Fruit fly (Drosophila melanogaster): ENCODE measurements around the gene CG11911.

The CG11911 gene

DNA sequence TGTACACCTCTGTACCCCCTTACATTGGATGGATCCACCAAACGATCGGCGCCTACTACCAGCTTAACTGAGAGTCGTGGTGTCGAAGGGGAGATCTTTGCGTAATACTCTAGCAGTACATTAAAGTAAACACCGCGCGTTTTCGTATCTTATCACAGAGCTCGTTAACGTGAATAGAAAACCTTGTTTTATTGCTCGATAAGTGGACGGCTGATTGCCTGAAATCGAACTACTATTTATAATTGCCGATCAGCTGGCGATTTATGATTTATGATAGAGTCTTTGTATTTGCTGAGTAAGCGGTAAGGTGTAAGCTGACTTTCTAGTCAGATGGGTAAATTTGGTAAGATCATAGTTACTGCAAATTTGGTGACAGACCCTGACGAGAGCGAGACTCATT is 1.9 kb upstream of the CG11911 start (continued):
- no peak for TF ChIP-seq Stat92E (GFP tag; optimal IDR thresholded peaks at IDR 0.05)
- TF ChIP-seq D (optimal IDR thresholded peaks at IDR 0.05): no peak
- TF ChIP-seq D (GFP tag; optimal IDR thresholded peaks at IDR 0.05): no peak
- peak; percentile 23 for TF ChIP-seq HmgZ (tag; optimal IDR thresholded peaks at IDR 0.05)
- TF ChIP-seq CG13296 (GFP tag; optimal IDR thresholded peaks at IDR 0.05): peak; percentile 24
- TF ChIP-seq caup (GFP tag; optimal IDR thresholded peaks at IDR 0.05; ENCODE audit: severe bottlenecking): peak; percentile 4
- TF ChIP-seq Mes4 (GFP tag; optimal IDR thresholded peaks at IDR 0.05): no peak
- TF ChIP-seq CG1602 (GFP tag; optimal IDR thresholded peaks at IDR 0.05): no peak
- TF ChIP-seq prd (optimal IDR thresholded peaks at IDR 0.05): no peak
- no peak for TF ChIP-seq prd (GFP tag; IDR thresholded peaks at IDR 0.05)
- TF ChIP-seq zen2 (GFP tag; IDR thresholded peaks at IDR 0.05; ENCODE audit: partially characterized antibody): no peak
- no peak for TF ChIP-seq Dbx (GFP tag; IDR thresholded peaks at IDR 0.05)
- TF ChIP-seq shn (GFP tag; optimal IDR thresholded peaks at IDR 0.05): no peak
- TF ChIP-seq Sry-β (GFP tag; optimal IDR thresholded peaks at IDR 0.05): no peak
- no peak for TF ChIP-seq NC2β (GFP tag; optimal IDR thresholded peaks at IDR 0.05)
- TF ChIP-seq Atf6 (GFP tag; IDR thresholded peaks at IDR 0.05): no peak
- TF ChIP-seq grn (GFP tag; optimal IDR thresholded peaks at IDR 0.05): peak; percentile 87
- peak; percentile 14 for TF ChIP-seq CG5180 (GFP tag; optimal IDR thresholded peaks at IDR 0.05)
- no peak for TF ChIP-seq schlank (tag; optimal IDR thresholded peaks at IDR 0.05)
- TF ChIP-seq lab (GFP tag; optimal IDR thresholded peaks at IDR 0.05): peak; percentile 28
- TF ChIP-seq sna (GFP tag; IDR thresholded peaks at IDR 0.05; ENCODE audit: partially characterized antibody): no peak
- TF ChIP-seq tll (GFP tag; optimal IDR thresholded peaks at IDR 0.05): no peak
- no peak for TF ChIP-seq Bdp1 (GFP tag; optimal IDR thresholded peaks at IDR 0.05)
- no peak for TF ChIP-seq fd3F (GFP tag; optimal IDR thresholded peaks at IDR 0.05)
- TF ChIP-seq zfh1 (GFP tag; IDR thresholded peaks at IDR 0.05): no peak
- TF ChIP-seq Neu2 (GFP tag; optimal IDR thresholded peaks at IDR 0.05; ENCODE audit: borderline replicate concordance): no peak
- no peak for TF ChIP-seq CG9215 (GFP tag; IDR thresholded peaks at IDR 0.05)
- no peak for TF ChIP-seq Ets65A (GFP tag)
- no peak for TF ChIP-seq CG13123 (GFP tag; optimal IDR thresholded peaks at IDR 0.05)
- no peak for TF ChIP-seq CG34422 (GFP tag; IDR thresholded peaks at IDR 0.05)
- TF ChIP-seq CG30020 (tag; optimal IDR thresholded peaks at IDR 0.05): no peak
- TF ChIP-seq CG10321 (GFP tag; IDR thresholded peaks at IDR 0.05): no peak
- no peak for TF ChIP-seq CG2889 (GFP tag; IDR thresholded peaks at IDR 0.05)
- TF ChIP-seq ATbp (GFP tag; optimal IDR thresholded peaks at IDR 0.05): no peak
- TF ChIP-seq HHEX (GFP tag; optimal IDR thresholded peaks at IDR 0.05): no peak
- TF ChIP-seq salm (tag; optimal IDR thresholded peaks at IDR 0.05): no peak
- TF ChIP-seq exex (tag; optimal IDR thresholded peaks at IDR 0.05): peak; percentile 98
- no peak for TF ChIP-seq HmgD (GFP tag; optimal IDR thresholded peaks at IDR 0.05)
- no peak for TF ChIP-seq MTF-1 (GFP tag; optimal IDR thresholded peaks at IDR 0.05; ENCODE audit: borderline replicate concordance)
- TF ChIP-seq CG12299 (tag; optimal IDR thresholded peaks at IDR 0.05): no peak
- TF ChIP-seq CG4707 (GFP tag; optimal IDR thresholded peaks at IDR 0.05): no peak
- TF ChIP-seq CG17912 (GFP tag; optimal IDR thresholded peaks at IDR 0.05): no peak
- no peak for TF ChIP-seq pzg (GFP tag; optimal IDR thresholded peaks at IDR 0.05)
- TF ChIP-seq sr (GFP tag; IDR thresholded peaks at IDR 0.05): no peak
- no peak for TF ChIP-seq CG3281 (GFP tag; optimal IDR thresholded peaks at IDR 0.05)
- peak; percentile 55 for TF ChIP-seq GATAe (GFP tag; conservative IDR thresholded peaks at IDR 0.05)
- TF ChIP-seq pfk (GFP tag; optimal IDR thresholded peaks at IDR 0.05): peak; percentile 16
- TF ChIP-seq Ets97D (GFP tag; optimal IDR thresholded peaks at IDR 0.05): no peak
- TF ChIP-seq fu2 (GFP tag; optimal IDR thresholded peaks at IDR 0.05): no peak
- no peak for TF ChIP-seq CG16815 (GFP tag; optimal IDR thresholded peaks at IDR 0.05)
- TF ChIP-seq Drgx (GFP tag; IDR thresholded peaks at IDR 0.05): no peak
- no peak for TF ChIP-seq sim (GFP tag; IDR thresholded peaks at IDR 0.05)
